Fruit fly (Drosophila melanogaster): ENCODE data around the gene ChT.

ChT gene

dm6 chr3R:18732381-18732780 lies 52.0 kb downstream of the ChT start, which contains the start of gene CG14302:
TSS of gene CG14302 (plus strand) at chr3R:18732681.
- TF ChIP-seq CG12299 (tag; optimal IDR thresholded peaks at IDR 0.05) (no peak), dmrt11E (tag; optimal IDR thresholded peaks at IDR 0.05) (no peak), BEAF-32 (GFP tag; optimal IDR thresholded peaks at IDR 0.05) (no peak), Ets65A (GFP tag) (no peak), Hsf (GFP tag; optimal IDR thresholded peaks at IDR 0.05) (no peak), CG3065 (GFP tag; optimal IDR thresholded peaks at IDR 0.05) (no peak), CG7987 (GFP tag; optimal IDR thresholded peaks at IDR 0.05) (no peak), CG11456 (GFP tag; IDR thresholded peaks at IDR 0.05) (no peak), CG43689 (GFP tag; IDR thresholded peaks at IDR 0.05) (no peak), zf30C (GFP tag; optimal IDR thresholded peaks at IDR 0.05) (no peak), CG3163 (GFP tag; optimal IDR thresholded peaks at IDR 0.05) (no peak), HmgD (GFP tag; optimal IDR thresholded peaks at IDR 0.05) (no peak), NC2β (GFP tag; optimal IDR thresholded peaks at IDR 0.05) (no peak)

dm6 chr3R:18733580-18733979 lies 53.2 kb downstream of the ChT start:
- TF ChIP-seq MESR4 (GFP tag; optimal IDR thresholded peaks at IDR 0.05): no peak
- no peak for TF ChIP-seq slbo (GFP tag; IDR thresholded peaks at IDR 0.05)
- TF ChIP-seq CG4404 (GFP tag; IDR thresholded peaks at IDR 0.05): no peak
- peak; percentile 74 for TF ChIP-seq ftz-f1 (GFP tag; optimal IDR thresholded peaks at IDR 0.05)
- no peak for TF ChIP-seq CG1792 (GFP tag; optimal IDR thresholded peaks at IDR 0.05)
- peak; percentile 42 for TF ChIP-seq Med (GFP tag)
- TF ChIP-seq Eip74EF (GFP tag; optimal IDR thresholded peaks at IDR 0.05): no peak
- no peak for TF ChIP-seq CoRest (tag; optimal IDR thresholded peaks at IDR 0.05)
- TF ChIP-seq sug (tag; optimal IDR thresholded peaks at IDR 0.05): peak; percentile 63
- TF ChIP-seq Fer3 (tag; optimal IDR thresholded peaks at IDR 0.05): no peak
- peak; percentile 38 for TF ChIP-seq mirr (GFP tag; optimal IDR thresholded peaks at IDR 0.05)
- no peak for TF ChIP-seq CG3847 (GFP tag; IDR thresholded peaks at IDR 0.05)
- TF ChIP-seq Opbp (GFP tag; IDR thresholded peaks at IDR 0.05; ENCODE audit: partially characterized antibody): 0 out of 3 replicates have a peak, but pooled peaks have one; percentile 12
- TF ChIP-seq zf30C (GFP tag; optimal IDR thresholded peaks at IDR 0.05): no peak
